Fruit fly (Drosophila melanogaster): ENCODE data around the gene CG14022.
A peak's percentile ranks its signal among the peaks of the same experiment; 100 is the strongest.

Gene CG14022

DNA sequence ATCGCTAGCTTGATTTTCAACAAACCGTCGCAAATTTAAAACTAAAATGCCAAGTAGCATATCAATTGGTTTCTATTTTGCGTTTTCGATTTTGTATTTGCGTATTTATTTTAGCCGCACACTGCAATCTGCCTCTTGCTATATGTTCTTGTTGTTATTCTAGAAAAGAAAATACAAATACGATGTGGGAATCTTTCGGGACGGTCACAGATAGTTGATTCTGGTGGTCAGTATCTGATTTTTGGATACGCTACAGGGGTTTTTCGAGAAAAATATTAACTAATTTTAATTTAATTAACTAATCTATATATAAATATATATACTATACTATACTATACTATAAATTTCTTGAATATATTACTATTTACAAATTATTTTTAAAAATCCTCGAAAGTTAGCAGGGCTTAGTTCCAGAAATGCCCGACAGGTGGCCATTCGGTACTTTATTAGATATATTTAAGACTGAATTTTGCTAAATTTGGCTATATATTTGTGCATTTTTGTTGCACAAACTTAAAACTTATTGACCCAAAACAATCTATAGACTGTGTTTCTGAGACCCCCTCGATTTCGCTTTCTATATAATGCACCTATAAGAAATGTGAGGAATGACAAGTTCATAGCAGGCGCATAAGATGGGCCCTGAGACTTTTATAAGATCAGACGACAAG is at the start of gene CG14022:
CG14022 (minus strand) TSS at position 51 of the 671 bp plus-strand sequence.
- TF ChIP-seq CG8478 (optimal IDR thresholded peaks at IDR 0.05) (no peak), CTCF (optimal IDR thresholded peaks at IDR 0.05) (peak; percentile 56 to 68)

DNA sequence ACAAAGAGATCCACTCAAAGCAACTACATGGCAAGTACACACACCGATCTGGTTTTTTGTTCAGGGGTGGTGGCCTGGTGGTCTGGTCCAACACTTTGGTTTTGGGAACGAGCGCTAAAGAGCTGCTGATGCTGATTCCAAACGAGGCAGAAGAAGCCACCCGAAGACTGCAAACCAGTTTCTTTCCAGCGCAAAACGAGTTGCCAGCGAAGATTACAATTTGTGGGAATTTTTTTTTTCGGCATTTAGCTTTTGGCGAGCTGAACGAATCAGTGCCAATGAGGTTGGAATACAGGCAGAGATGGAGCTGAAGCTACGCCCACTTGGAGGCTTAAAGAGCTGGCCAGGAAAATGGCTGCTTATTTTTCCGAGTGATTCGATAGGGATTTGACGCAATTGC is 47.8 kb upstream of the CG14022 start:
- no peak for TF ChIP-seq CG8478 (optimal IDR thresholded peaks at IDR 0.05)
- no peak for TF ChIP-seq CTCF (optimal IDR thresholded peaks at IDR 0.05)

DNA sequence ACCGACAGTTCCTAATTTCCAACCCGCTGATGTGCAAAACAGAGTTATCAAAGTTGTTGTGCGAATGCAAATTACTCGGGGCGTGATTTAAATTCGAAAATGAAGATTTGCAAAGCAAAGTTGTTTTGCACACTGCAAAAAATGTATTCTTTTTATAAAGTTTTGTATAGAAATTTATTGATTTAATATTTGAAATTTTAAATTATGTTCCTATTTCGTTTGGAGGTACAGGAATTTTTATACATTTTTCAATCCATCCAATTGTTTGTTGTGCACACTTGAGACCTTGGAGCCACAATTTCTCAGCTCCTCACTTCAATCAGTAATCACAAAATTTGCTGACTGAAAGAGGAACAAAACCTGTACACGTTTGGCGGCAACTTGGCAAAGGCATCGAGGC is 46.3 kb upstream of the CG14022 start:
- TF ChIP-seq CG8478 (optimal IDR thresholded peaks at IDR 0.05) (no peak), CTCF (optimal IDR thresholded peaks at IDR 0.05) (no peak)

DNA sequence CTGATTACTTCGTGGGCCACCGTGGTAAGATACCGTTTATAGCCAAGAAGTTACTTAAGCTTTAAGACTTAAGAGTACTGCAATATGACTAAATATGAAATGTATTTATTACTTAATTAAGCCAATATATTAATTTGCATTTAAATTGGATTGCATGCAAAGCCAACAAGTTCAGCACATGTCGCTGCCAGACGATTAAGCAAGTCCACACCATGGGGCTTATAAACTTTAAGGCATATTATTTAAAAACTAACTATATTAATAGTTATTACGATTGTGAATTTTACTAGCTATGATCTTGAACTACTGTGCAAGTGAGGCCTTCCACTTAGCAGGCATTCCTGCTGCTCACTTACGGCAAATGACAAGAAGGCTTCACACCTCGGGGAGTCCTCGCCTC is 45.5 kb upstream of the CG14022 start:
- TF ChIP-seq CTCF (optimal IDR thresholded peaks at IDR 0.05) (no peak), CG8478 (optimal IDR thresholded peaks at IDR 0.05) (no peak)

DNA sequence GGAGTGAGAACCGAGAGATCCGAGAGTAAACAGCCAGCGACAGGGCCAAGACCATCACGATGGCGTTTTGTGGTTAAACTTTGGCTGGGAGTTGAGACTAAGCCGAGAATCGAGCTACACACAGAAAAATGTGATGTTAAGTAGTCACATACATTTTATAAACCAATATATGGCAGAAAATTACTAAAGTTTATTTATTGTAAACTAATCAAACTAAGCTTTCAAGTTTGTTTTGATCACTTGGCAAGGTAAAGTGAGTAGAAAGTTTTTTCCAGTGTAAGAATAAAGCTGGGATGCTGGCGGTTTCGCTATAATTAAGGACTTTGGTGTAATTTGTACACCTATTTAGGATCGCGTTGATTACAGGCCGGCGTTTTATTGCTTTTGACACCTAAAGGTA is 43.9 kb upstream of the CG14022 start:
- no peak for TF ChIP-seq CTCF (optimal IDR thresholded peaks at IDR 0.05)

DNA sequence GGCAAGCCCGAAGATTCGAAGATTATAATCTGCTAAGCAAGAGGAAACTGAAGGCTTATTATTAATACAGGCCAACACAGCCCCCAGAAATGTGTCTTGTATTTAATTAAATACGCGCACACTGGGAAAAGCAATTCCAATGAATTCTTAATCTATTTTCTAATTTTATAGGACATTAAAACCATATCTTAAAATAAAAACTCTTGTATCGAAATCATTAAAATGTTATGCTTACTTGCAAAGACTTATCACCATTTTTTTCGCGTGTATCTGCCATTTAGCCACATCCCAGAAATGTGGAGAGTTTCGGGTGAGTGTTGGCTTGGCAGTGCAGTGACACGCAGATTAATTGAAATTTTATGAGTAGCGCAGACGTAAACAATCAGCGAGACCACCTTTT is 39.3 kb upstream of the CG14022 start:
- no peak for TF ChIP-seq CG8478 (optimal IDR thresholded peaks at IDR 0.05)

DNA sequence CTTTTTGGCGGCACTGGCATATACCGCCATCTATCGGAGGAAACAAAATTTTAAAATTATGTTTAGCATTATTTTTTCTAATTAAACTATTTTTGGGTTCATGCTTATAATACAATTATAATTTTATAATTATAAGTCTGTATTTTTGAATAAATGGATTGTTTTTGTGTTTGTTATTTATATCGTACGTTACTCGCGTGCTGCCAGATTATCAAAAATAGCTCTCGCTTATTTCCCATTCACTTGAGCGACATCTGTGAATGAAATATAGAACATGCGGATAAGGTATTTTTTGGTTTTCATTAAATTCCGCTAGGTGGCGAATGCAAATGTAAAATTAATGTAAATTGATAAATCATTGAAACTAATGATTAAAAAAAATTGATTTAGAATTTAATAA is 37.2 kb upstream of the CG14022 start:
- peak; percentile 61 to 88 for TF ChIP-seq CTCF (optimal IDR thresholded peaks at IDR 0.05)
- no peak for TF ChIP-seq CG8478 (optimal IDR thresholded peaks at IDR 0.05)

DNA sequence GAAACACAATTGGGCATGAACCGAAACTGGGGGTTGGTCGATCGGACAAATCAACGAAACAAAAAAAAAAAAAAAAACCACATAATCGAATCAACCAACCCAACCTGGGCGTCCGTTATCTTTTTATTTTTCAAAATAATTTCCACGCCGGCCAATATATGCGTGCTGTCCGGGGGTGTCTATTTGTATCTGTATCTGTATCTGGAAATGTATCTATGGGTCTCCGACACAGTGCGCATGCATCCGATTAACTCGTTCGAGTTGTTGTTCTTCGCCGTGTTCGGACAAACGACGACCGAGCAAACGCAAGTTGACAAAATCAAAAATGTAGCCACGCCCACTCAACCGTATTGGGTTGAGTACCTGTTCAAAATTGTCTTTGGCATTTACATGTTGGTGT is 33.7 kb upstream of the CG14022 start:
- TF ChIP-seq CG8478 (optimal IDR thresholded peaks at IDR 0.05) = no peak
- no peak for TF ChIP-seq CTCF (optimal IDR thresholded peaks at IDR 0.05)

DNA sequence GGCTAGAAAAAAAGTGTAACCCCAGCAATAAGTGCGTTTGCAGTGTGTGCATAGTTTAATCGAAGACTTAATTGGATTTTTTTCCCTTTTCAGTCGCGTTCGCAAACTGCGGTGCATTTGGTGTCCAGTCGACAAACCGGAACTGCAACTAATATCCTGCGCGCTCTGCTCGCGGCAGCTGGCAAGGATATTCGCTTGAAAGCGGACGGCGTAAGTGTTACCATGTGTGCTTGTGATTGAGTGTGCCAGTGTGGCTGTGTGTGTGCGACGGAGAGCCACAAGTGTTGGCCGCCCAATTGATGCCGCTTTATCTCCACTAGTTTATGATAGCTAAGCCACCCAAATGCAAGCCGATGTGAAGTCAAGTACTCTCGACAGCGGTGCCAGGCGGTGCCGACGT is 24.8 kb upstream of the CG14022 start:
- TF ChIP-seq CTCF (optimal IDR thresholded peaks at IDR 0.05) (no peak), CG8478 (optimal IDR thresholded peaks at IDR 0.05) (no peak)

DNA sequence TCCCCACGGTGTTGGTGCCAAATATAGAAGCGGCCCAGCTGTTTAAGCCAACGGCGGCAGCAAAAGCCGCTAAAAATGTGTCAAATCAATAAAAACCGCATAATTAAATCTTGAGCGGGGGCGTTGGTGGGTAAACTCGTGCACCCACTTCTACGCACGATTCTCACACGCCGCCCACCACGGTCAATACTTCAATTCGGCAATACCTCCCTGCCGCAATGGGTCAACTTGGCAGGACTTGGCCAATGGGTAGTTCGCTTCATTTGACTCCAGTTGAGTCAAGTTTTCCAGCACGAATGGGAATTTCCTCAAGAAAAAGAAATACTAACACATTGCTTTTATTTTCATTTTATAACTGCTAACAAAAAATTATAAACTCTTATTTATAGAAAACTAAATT is 19.9 kb upstream of the CG14022 start:
- TF ChIP-seq CG8478 (optimal IDR thresholded peaks at IDR 0.05) = no peak
- no peak for TF ChIP-seq CTCF (optimal IDR thresholded peaks at IDR 0.05)

DNA sequence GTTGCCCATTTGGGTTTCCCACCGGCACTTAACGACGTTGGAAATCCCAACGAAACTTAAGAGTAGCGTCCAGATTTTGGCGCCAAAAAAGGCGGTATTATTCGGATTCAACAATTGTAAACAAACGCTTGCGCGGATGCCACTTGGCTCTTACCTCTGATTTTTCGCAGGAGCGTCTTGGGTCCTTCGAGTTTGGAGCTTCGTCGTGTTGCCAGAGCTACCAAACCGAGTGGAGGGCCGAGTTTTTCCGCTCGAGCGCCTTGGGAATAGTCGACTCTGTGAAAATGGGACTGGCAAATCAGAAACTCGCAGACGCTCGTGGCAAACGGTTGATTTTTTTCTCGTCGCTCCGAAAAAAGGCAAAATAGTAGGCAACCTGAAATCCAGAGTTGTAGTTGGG is 17.2 kb upstream of the CG14022 start, which contains the start of gene nompC:
nompC (plus strand) TSS at position 301 of the 400 bp plus-strand sequence.
- TF ChIP-seq CTCF (optimal IDR thresholded peaks at IDR 0.05) (no peak), CG8478 (optimal IDR thresholded peaks at IDR 0.05) (no peak)

DNA sequence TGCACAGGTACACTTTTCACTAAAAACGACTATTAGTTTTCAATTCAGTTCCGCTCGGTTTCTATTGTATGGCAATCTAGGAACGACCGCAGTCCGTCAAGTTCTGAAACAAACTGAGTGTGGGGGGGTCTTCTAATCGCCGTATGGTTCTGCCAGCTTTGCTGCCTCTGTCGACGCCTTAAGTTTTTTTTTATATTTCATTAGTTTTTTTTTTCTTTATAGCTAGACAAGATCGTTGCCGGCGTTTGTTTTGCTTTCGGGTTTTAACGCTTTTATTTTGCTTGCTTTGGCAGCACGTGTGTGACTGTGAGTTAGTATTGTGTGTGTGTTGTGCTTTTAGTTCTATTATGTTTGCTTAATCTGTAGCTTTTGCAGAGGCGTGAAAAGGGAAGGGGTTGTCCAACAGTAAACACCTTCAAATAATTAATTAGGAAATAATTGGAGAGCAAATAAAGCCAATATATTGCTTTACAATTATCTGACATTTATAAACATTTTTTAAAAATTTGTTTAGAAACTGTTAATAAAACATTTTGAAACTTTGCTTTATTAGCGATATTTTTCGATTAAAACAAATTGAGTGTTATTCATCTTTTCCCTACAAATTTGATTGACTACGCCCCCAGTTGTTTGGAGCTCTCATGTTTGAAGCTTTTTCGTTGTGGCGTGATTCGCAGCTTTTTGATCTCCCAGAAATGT is 13.6 kb upstream of the CG14022 start, which contains the start of gene Acsf2:
Acsf2 (minus strand) TSS at position 116 of the 699 bp plus-strand sequence.
- no peak for TF ChIP-seq CG8478 (optimal IDR thresholded peaks at IDR 0.05)
- no peak for TF ChIP-seq CTCF (optimal IDR thresholded peaks at IDR 0.05)

DNA sequence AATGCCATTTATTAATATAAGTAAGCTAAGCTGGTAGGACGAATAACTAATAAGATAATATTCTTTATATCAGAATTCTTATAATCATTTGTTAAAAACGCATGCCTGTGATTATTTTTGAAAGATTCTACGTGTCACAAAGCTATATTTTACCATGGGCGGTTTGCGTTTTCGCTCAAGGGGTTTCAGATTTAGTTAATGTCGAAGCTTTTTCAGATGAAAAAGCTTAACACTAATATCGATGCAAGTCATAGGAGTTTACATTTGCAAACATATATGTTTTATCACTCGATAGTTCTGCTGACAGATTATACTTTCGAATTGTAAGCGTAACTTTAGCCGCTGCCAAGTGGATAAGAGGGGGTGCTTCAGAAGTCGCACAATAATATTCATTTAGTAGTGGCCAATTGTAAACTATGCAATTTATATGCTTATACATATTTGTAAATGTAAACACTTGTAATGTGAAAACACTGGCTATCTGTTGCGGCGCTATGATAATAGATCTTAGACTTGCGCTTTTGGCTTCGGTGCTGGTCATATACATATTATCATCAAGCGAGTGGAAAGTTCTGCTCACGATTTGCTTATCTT is 12.4 kb upstream of the CG14022 start:
- no peak for TF ChIP-seq CTCF (optimal IDR thresholded peaks at IDR 0.05)

DNA sequence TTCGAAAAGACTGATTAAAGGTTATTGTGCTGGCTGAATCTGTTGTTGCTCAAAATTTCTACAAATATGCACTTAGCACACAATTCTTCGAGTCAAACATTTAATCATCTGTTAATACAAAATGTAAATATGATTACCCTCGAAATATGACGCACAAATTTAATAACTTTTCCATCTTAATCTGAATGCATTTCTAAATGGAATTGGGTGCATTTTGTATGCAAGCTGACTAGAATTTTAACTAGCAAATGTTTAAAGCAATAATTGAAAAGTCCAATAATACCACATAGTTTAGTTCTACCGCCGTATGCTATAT is 10.0 kb upstream of the CG14022 start:
- TF ChIP-seq CG8478 (optimal IDR thresholded peaks at IDR 0.05) (no peak), CTCF (optimal IDR thresholded peaks at IDR 0.05) (no peak)

DNA sequence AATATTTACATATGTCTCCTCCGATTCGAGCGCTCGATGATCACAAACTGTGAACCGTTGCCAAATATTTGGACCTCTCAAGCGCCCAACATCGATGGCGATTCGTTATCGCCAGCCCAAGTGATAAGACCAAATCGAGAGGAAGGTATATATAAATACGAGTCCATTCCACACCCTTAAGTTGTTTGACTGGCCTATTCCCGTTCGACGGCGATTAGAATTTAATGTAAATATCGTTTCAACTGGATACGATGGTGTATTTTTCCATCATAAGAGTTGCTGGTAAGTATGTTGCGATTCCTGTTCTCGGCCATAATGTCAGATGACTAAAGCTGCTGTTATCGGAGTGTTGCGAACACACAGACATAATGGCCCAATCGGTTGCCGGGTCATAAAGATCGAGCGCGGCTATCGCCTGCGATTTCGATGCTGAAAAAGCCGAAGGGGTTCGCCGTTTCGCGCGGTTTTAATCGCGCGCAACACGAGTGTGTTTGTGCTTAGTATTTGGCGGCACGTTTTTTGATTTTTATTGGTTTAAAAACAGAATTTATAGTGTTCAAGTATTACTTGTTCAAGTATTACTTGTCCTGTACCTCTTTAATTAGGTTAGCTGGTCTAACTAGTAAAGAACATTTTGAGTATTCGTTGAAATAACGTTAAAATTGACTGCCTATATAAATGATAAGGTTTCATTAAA is 9.5 kb upstream of the CG14022 start, which contains the start of gene fusl:
fusl (minus strand) TSS at position 50 of the 697 bp plus-strand sequence.
- no peak for TF ChIP-seq CTCF (optimal IDR thresholded peaks at IDR 0.05)
- no peak for TF ChIP-seq CG8478 (optimal IDR thresholded peaks at IDR 0.05)

DNA sequence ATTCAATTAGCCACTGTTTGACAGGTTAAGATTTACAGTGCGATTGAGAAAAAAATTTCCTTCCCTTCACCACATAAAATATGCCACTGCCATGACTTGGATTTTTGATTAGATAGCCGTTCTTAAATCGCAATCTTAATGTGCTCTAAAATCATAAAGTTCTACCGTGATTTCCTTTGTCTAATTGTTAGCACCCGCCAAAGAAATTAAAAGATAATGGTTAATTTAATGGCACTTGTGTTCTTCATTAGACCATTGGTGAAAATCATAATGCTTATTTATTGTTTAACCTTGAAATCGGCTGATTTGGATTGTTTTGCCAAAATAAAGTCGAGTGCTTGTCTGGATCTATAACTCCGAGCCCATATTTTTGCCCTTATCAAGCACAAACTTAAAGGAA is 8.5 kb upstream of the CG14022 start:
- TF ChIP-seq CTCF (optimal IDR thresholded peaks at IDR 0.05) = no peak
- no peak for TF ChIP-seq CG8478 (optimal IDR thresholded peaks at IDR 0.05)
